Fruit fly (Drosophila melanogaster): Measurements from ENCODE around the gene CG12123.

dm6 chrX:8396611-8397010 lies 45.5 kb downstream of the CG12123 start:
- TF ChIP-seq usp (GFP tag; optimal IDR thresholded peaks at IDR 0.05) (no peak), EcR (GFP tag; optimal IDR thresholded peaks at IDR 0.05) (no peak), psq (optimal IDR thresholded peaks at IDR 0.05) (no peak), CG8478 (optimal IDR thresholded peaks at IDR 0.05) (no peak)
